Worm (Caenorhabditis elegans) whole organism, L4/young adult: Measurements from ENCODE around the gene F52C12.6.

Experiments used
- W03F9.2 ChIP-seq: fragments of 150-350 bp; optimal IDR thresholded peaks from 2 replicates; lab custom pipeline; 2014; ENCODE audit warnings: missing biosample characterization, missing genetic modification characterization
- dao-5 ChIP-seq: sonication (generic microtip); optimal IDR thresholded peaks from 2 replicates; lab custom pipeline; 2016; ENCODE audit warnings: missing genotype, missing genetic modification characterization, moderate library complexity, missing compliant biosample characterization
- him-1 ChIP-seq: sonication (generic microtip); optimal IDR thresholded peaks from 2 replicates; lab custom pipeline; 2016; ENCODE audit warnings: missing genotype, missing genetic modification reagents, missing genetic modification characterization, missing compliant biosample characterization

DNA sequence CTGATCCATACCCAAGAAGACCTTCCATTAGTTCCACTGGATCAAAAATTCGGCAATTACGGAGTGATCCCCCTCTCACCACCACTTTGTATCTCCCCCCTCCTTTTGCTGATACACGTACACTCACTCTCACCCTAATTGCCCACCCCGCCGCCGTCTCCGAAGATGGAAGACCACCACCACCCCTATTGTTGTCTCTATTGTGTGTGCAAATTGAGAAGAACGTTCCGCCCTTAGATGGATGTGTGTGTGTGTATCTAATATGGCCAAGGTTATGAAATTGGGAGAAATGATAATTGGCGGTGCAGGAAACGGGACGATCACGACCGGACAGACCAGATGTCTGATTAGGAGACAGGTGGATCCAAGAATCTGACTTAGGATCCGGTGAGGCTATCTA lies 40.3 kb upstream of the F52C12.6 start:
- TF ChIP-seq him-1 (tag; lab: Kevin White, UChicago) (no peak), W03F9.2 (tag; lab: Kevin White, UChicago) (no peak), dao-5 (tag; lab: Kevin White, UChicago) (no peak)
